Fruit fly (Drosophila melanogaster): ENCODE measurements around the gene Krn.

Krn gene

dm6 chr3L:17644906-17645244 is 9.2 kb downstream of the Krn start, which contains the start of gene Pep (continued):
- TF ChIP-seq CG12236 (GFP tag; optimal IDR thresholded peaks at IDR 0.05) (peak; percentile 12), pho (GFP tag; optimal IDR thresholded peaks at IDR 0.05) (peak; percentile 12), CG31388 (GFP tag; optimal IDR thresholded peaks at IDR 0.05) (no peak), CG13123 (GFP tag; optimal IDR thresholded peaks at IDR 0.05) (no peak), CG9437 (GFP tag; optimal IDR thresholded peaks at IDR 0.05) (peak; percentile 49), CG13894 (tag; optimal IDR thresholded peaks at IDR 0.05) (peak; percentile 67), nerfin-2 (GFP tag; IDR thresholded peaks at IDR 0.05; ENCODE audit: partially characterized antibody) (peak; percentile 98), sr (GFP tag; IDR thresholded peaks at IDR 0.05) (no peak), CG34224 (GFP tag; IDR thresholded peaks at IDR 0.05; ENCODE audit: partially characterized antibody) (peak; percentile 99), CG9215 (GFP tag; IDR thresholded peaks at IDR 0.05) (no peak), Mrtf (GFP tag; IDR thresholded peaks at IDR 0.05) (no peak), sim (GFP tag; IDR thresholded peaks at IDR 0.05) (no peak), grn (GFP tag; optimal IDR thresholded peaks at IDR 0.05) (peak; percentile 99), nmo (GFP tag; optimal IDR thresholded peaks at IDR 0.05) (peak; percentile 62), CG42726 (GFP tag; IDR thresholded peaks at IDR 0.05; ENCODE audit: partially characterized antibody) (peak; percentile 99), CG2199 (GFP tag; IDR thresholded peaks at IDR 0.05) (peak; percentile 84; the same call in 2 of the 3 replicates), Trl (optimal IDR thresholded peaks at IDR 0.05) (no peak), Trl (GFP tag; optimal IDR thresholded peaks at IDR 0.05) (peak; percentile 40), CG1647 (GFP tag; optimal IDR thresholded peaks at IDR 0.05) (no peak), CG18262 (tag; optimal IDR thresholded peaks at IDR 0.05) (peak; percentile 34), Tbp (GFP tag; optimal IDR thresholded peaks at IDR 0.05) (no peak), D19B (GFP tag; optimal IDR thresholded peaks at IDR 0.05) (no peak), CG9609 (GFP tag; optimal IDR thresholded peaks at IDR 0.05) (peak; percentile 28), D (optimal IDR thresholded peaks at IDR 0.05) (no peak), D (GFP tag; optimal IDR thresholded peaks at IDR 0.05) (no peak), Bgb (GFP tag; IDR thresholded peaks at IDR 0.05; ENCODE audit: partially characterized antibody) (peak; percentile 99), CG1832 (GFP tag; optimal IDR thresholded peaks at IDR 0.05) (no peak), CG31365 (tag; optimal IDR thresholded peaks at IDR 0.05) (no peak), Ets97D (GFP tag; optimal IDR thresholded peaks at IDR 0.05) (peak; percentile 80), CG11247 (GFP tag; IDR thresholded peaks at IDR 0.05) (no peak), YL-1 (GFP tag; optimal IDR thresholded peaks at IDR 0.05) (peak; percentile 64), CG11695 (GFP tag; IDR thresholded peaks at IDR 0.05) (0 out of 3 replicates have a peak, but pooled peaks have one; percentile 4), Taf1 (GFP tag; IDR thresholded peaks at IDR 0.05) (no peak), lbe (GFP tag; optimal IDR thresholded peaks at IDR 0.05) (peak; percentile 38), Lhr (GFP tag; optimal IDR thresholded peaks at IDR 0.05) (peak; percentile 59), sima (GFP tag; optimal IDR thresholded peaks at IDR 0.05) (no peak), sisA (GFP tag; IDR thresholded peaks at IDR 0.05) (no peak), ap (GFP tag; IDR thresholded peaks at IDR 0.05) (no peak), en (GFP tag; optimal IDR thresholded peaks at IDR 0.05) (no peak), schlank (tag; optimal IDR thresholded peaks at IDR 0.05) (no peak), Fer2 (tag; optimal IDR thresholded peaks at IDR 0.05) (no peak), Awh (GFP tag; IDR thresholded peaks at IDR 0.05) (no peak), Eip74EF (GFP tag; optimal IDR thresholded peaks at IDR 0.05) (no peak), CG12744 (GFP tag; optimal IDR thresholded peaks at IDR 0.05) (peak; percentile 21), lola (GFP tag; optimal IDR thresholded peaks at IDR 0.05) (no peak), PHDP (tag; optimal IDR thresholded peaks at IDR 0.05) (peak; percentile 33), Hr78 (GFP tag; optimal IDR thresholded peaks at IDR 0.05) (no peak), Dip2 (GFP tag; IDR thresholded peaks at IDR 0.05) (no peak), CG10979 (tag; optimal IDR thresholded peaks at IDR 0.05) (no peak), kay (GFP tag; optimal IDR thresholded peaks at IDR 0.05) (peak; percentile 43)

Data from whole organism, embryonic.